Worm (Caenorhabditis elegans): Measurements from ENCODE around the gene nprl-2.

Gene nprl-2

DNA sequence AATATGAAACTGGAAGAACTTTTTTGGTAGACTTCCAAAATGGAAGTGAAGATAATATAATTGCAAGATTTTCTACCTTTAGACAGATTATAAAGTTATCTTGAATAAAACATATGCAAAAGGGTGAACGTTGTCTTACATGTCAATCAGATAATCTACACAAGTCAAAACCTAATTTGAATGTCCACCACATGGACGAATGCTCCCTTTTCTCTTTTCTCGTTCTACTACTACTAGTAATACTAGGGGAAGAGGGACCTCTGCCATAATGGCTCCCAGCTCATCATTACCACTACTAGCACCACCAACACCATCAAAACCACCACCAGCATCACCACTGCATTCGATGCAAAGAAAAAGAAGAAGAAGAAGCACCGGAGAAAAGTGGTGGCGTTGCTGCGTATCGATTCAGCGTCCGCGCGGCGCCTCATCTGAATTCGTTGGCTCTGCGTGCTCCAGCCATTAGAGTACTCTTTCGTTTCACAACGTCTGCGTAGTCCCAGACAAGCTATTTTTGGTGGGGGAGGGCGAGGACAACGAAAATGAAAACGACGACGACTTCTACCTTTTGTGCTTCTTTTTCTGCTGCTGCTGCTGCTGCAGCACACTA is 28.8 kb downstream of the nprl-2 start:
- peak; percentile 58 for TF ChIP-seq lin-14 (GFP tag; optimal IDR thresholded peaks at IDR 0.05)
- no peak for TF ChIP-seq nhr-76 (tag; optimal IDR thresholded peaks at IDR 0.05)
- peak in 2 of 3 experiments; percentile 15 to 40 for TF ChIP-seq ceh-82 (tag; optimal IDR thresholded peaks at IDR 0.05)

DNA sequence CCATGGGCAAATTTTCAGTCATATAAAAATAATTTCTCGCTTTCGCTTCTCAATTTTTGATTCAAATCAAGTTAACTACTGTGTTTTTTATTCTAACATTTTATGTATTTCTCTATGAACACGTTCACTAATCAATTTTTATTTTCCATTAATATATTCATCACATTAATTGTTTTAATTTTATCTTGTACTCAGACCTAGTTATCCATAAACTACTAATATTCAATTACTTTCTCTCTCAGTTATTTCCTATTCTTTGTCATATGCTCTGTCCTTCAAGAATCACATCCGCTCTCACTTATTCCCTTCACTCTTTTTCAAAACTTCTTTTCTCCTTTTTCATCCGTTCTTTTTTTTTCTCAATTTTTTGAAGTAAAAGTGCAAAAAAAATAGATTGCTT is 30.4 kb downstream of the nprl-2 start:
- no peak for TF ChIP-seq lin-13 (GFP tag; optimal IDR thresholded peaks at IDR 0.05)
- TF ChIP-seq lin-14 (GFP tag; optimal IDR thresholded peaks at IDR 0.05): peak; percentile 11
- no peak for TF ChIP-seq nhr-77 (tag; optimal IDR thresholded peaks at IDR 0.05)
- TF ChIP-seq ceh-63 (GFP tag; optimal IDR thresholded peaks at IDR 0.05): no peak
- no peak for TF ChIP-seq nhr-47 (tag; optimal IDR thresholded peaks at IDR 0.05)
- TF ChIP-seq fkh-10 (GFP tag; optimal IDR thresholded peaks at IDR 0.05): peak; percentile 79
- no peak for TF ChIP-seq alr-1 (tag; optimal IDR thresholded peaks at IDR 0.05; ENCODE audit: borderline replicate concordance)
- no peak for TF ChIP-seq lin-35 (GFP tag; optimal IDR thresholded peaks at IDR 0.05)
- TF ChIP-seq pag-3 (tag; optimal IDR thresholded peaks at IDR 0.05; ENCODE audit: borderline replicate concordance, insufficient read depth): no peak
- no peak for TF ChIP-seq nhr-84 (tag; optimal IDR thresholded peaks at IDR 0.05)
- TF ChIP-seq zip-4 (GFP tag; optimal IDR thresholded peaks at IDR 0.05): no peak
- TF ChIP-seq blmp-1 (tag; optimal IDR thresholded peaks at IDR 0.05): no peak

DNA sequence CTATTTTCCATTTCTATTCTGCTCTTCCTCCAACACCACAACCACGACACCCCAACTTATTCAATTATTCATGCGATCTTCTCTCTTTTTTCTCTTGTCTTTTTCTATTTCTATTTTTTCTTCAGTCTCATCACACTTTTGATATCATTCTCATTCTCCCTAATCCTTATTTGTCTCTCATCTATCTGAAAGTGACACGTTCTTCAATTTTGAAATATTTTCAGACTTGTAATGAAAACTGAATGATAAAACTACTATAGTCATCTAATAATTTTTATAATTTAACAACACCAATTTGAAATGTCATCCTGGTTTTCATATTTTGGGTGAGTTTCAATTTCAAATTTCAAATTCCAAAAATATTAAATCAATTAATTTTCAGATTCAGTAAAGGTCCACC is 32.0 kb downstream of the nprl-2 start, which contains the start of gene cla-1:
cla-1 (plus strand) TSS at position 301 of the 400 bp plus-strand sequence.
- TF ChIP-seq unc-62 (GFP tag; optimal IDR thresholded peaks at IDR 0.05) (no peak), lin-14 (GFP tag; optimal IDR thresholded peaks at IDR 0.05) (peak; percentile 33)

DNA sequence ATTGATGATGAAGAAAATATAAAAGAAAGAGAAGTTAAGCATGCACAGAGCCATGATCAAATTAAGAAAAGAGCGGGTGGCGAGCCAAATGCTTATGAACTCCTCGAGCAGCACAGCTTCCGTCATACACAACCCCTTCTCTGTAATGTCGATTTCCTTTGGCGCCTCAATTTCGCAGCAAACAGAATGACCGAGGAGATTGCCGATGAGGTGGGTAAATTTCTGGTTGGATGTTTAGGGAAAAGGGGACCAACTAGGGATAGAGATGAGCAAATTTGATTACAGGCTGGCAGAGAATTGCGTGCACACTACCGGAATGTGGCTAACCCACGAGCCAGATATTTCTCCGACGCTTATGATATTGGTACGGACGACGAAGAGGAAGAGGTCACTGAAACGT is 48.8 kb downstream of the nprl-2 start:
- TF ChIP-seq sox-4 (tag; optimal IDR thresholded peaks at IDR 0.05) (no peak), pax-3 (tag; optimal IDR thresholded peaks at IDR 0.05) (no peak), unc-86 (tag; optimal IDR thresholded peaks at IDR 0.05) (no peak), nhr-84 (tag; optimal IDR thresholded peaks at IDR 0.05) (no peak), efl-1 (optimal IDR thresholded peaks at IDR 0.05) (no peak), efl-1 (GFP tag; optimal IDR thresholded peaks at IDR 0.05 in 1 of 2) (no peak), ets-5 (GFP tag; IDR thresholded peaks at IDR 0.05) (no peak), pqm-1 (tag; optimal IDR thresholded peaks at IDR 0.05) (no peak), nhr-85 (tag) (no peak), lin-14 (GFP tag; optimal IDR thresholded peaks at IDR 0.05) (peak; percentile 4)

DNA sequence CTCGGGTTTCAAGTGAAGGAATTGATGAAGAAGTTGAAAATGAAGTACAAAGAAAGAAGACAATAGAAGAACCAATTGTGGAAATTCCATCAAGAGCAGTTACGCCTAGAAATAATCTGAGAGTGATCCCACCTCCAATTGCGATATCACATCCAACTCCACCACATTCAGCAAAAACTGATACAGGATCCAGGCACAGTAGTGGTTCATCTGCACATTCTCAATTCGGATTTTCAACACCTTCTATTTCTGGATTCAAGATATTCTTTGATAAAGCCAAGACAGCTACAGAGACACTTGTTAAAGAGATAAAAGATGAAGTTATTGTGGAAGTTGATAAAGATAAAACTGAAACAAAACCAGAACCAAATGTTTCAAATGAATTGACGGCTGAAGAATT is 51.5 kb downstream of the nprl-2 start:
- TF ChIP-seq irx-1 (tag; optimal IDR thresholded peaks at IDR 0.05) (no peak), rnt-1 (tag; optimal IDR thresholded peaks at IDR 0.05) (no peak), unc-62 (GFP tag; optimal IDR thresholded peaks at IDR 0.05) (no peak), unc-30 (tag; optimal IDR thresholded peaks at IDR 0.05) (no peak)
